Fruit fly (Drosophila melanogaster) whole organism, prepupa: ENCODE results near the gene Alp13.

Experiments
- CG10669 ChIP-seq: fragments of 200-800 bp; sonication (Bioruptor generic); optimal IDR thresholded peaks from 3 replicates; lab custom pipeline; 2018; ENCODE audit warnings: missing biosample characterization, mild to moderate bottlenecking, missing genetic modification characterization, moderate library complexity
- CG11902 ChIP-seq: fragments of 200-800 bp; sonication (Bioruptor generic); optimal IDR thresholded peaks from 3 replicates; lab custom pipeline; 2016; ENCODE audit warnings: missing biosample characterization, missing genetic modification characterization
- CG6854 ChIP-seq: fragments of 200-800 bp; sonication (Bioruptor generic); optimal IDR thresholded peaks from 2 replicates; lab custom pipeline; 2017; ENCODE audit warnings: missing biosample characterization, mild to moderate bottlenecking, missing genetic modification characterization
- CG8319 ChIP-seq: fragments of 200-800 bp; sonication (Bioruptor generic); optimal IDR thresholded peaks from 3 replicates; lab custom pipeline; 2016; ENCODE audit warnings: missing biosample characterization, missing genetic modification characterization
- Gug ChIP-seq: fragments of 200-800 bp; sonication (Bioruptor generic); IDR thresholded peaks from 2 replicates; pipeline ENCODE4 v1.3.6; 2022; ENCODE audit warnings: missing biosample characterization, missing genetic modification characterization
- Hr39 ChIP-seq: fragments of 200-800 bp; sonication (Bioruptor generic); optimal IDR thresholded peaks from 2 replicates; lab custom pipeline; 2016; ENCODE audit warnings: missing biosample characterization, missing genetic modification characterization
- Lpt ChIP-seq: fragments of 200-800 bp; sonication (Bioruptor generic); optimal IDR thresholded peaks from 3 replicates; lab custom pipeline; 2016; ENCODE audit warnings: missing biosample characterization, missing genetic modification characterization
- OdsH ChIP-seq: fragments of 200-800 bp; sonication (Bioruptor generic); optimal IDR thresholded peaks from 3 replicates; lab custom pipeline; 2016; ENCODE audit warnings: missing biosample characterization, missing genetic modification characterization
- Sox102F ChIP-seq: fragments of 200-800 bp; sonication (Bioruptor generic); optimal IDR thresholded peaks from 2 replicates; lab custom pipeline; 2016; ENCODE audit warnings: missing biosample characterization, mild to moderate bottlenecking, missing genetic modification characterization
- esn ChIP-seq: fragments of 200-800 bp; sonication (Bioruptor generic); optimal IDR thresholded peaks from 2 replicates; lab custom pipeline; 2016; ENCODE audit warnings: missing biosample characterization, mild to moderate bottlenecking, missing genetic modification characterization, moderate library complexity
- pdm3 ChIP-seq: fragments of 200-800 bp; sonication (Bioruptor generic); optimal IDR thresholded peaks from 3 replicates; lab custom pipeline; 2016; ENCODE audit warnings: missing biosample characterization, missing genetic modification characterization

dm6 chr3R:10042024-10042663 lies 33.0 kb downstream of the Alp13 start:
- TF ChIP-seq Sox102F (GFP tag; lab: Kevin White, UChicago): no peak
- TF ChIP-seq CG8319 (GFP tag; lab: Kevin White, UChicago): no peak
- TF ChIP-seq CG10669: no peak
- TF ChIP-seq esn (GFP tag; lab: Kevin White, UChicago): peak; percentile 9
- no peak for TF ChIP-seq CG11902 (GFP tag; lab: Kevin White, UChicago)
- TF ChIP-seq Hr39 (GFP tag; lab: Kevin White, UChicago): no peak
- no peak for TF ChIP-seq pdm3
- no peak for TF ChIP-seq Lpt (GFP tag; lab: Kevin White, UChicago)
- no peak for TF ChIP-seq CG6854
- no peak for TF ChIP-seq Gug (GFP tag; lab: Robert Waterston, UW)
- no peak for TF ChIP-seq OdsH (GFP tag; lab: Kevin White, UChicago)
